Fruit fly (Drosophila melanogaster) whole organism, prepupa: Measurements from ENCODE around the gene CG10802.
A peak's percentile ranks its signal among the peaks of the same experiment; 100 is the strongest.

ENCODE experiments used
- Blimp-1 ChIP-seq: fragments of 200-800 bp; sonication (Bioruptor generic); optimal IDR thresholded peaks from 3 replicates; lab custom pipeline; 2017; ENCODE audit warnings: missing biosample characterization, missing genetic modification characterization, mild to moderate bottlenecking, moderate library complexity, missing genetic modification reagents
- CG10631 ChIP-seq: fragments of 200-800 bp; sonication (Bioruptor generic); optimal IDR thresholded peaks from 2 replicates; lab custom pipeline; 2016; ENCODE audit warnings: missing biosample characterization, missing genetic modification characterization
- CG10669 ChIP-seq: fragments of 200-800 bp; sonication (Bioruptor generic); optimal IDR thresholded peaks from 3 replicates; lab custom pipeline; 2018; ENCODE audit warnings: missing biosample characterization, mild to moderate bottlenecking, missing genetic modification characterization, moderate library complexity
- CG11294 ChIP-seq: fragments of 200-800 bp; sonication (Bioruptor generic); IDR thresholded peaks from 2 replicates; pipeline ENCODE4 v1.3.6; 2022; ENCODE audit warnings: missing biosample characterization, missing genetic modification characterization
- CG11762 ChIP-seq: fragments of 200-800 bp; sonication (Bioruptor generic); optimal IDR thresholded peaks from 3 replicates; lab custom pipeline; 2016; ENCODE audit warnings: missing biosample characterization, missing genetic modification characterization; ENCODE audit not compliant: insufficient read depth
- CG11902 ChIP-seq: fragments of 200-800 bp; sonication (Bioruptor generic); optimal IDR thresholded peaks from 3 replicates; lab custom pipeline; 2016; ENCODE audit warnings: missing biosample characterization, missing genetic modification characterization
- CG1621 ChIP-seq: fragments of 200-800 bp; sonication (Bioruptor generic); optimal IDR thresholded peaks from 3 replicates; lab custom pipeline; 2018; ENCODE audit warnings: missing biosample characterization, mild to moderate bottlenecking, missing genetic modification characterization
- CG3032 ChIP-seq: fragments of 200-800 bp; optimal IDR thresholded peaks from 2 replicates; lab custom pipeline; 2019; ENCODE audit warnings: missing biosample characterization, mild to moderate bottlenecking, missing genetic modification characterization, moderate library complexity
- CG31627 ChIP-seq: fragments of 200-800 bp; sonication (Bioruptor generic); optimal IDR thresholded peaks from 3 replicates; lab custom pipeline; 2016; ENCODE audit warnings: missing biosample characterization, missing genetic modification characterization
- CG34406 ChIP-seq: fragments of 200-800 bp; sonication (Bioruptor generic); optimal IDR thresholded peaks from 3 replicates; lab custom pipeline; 2016; ENCODE audit warnings: missing biosample characterization, missing genetic modification characterization
- CG4318 ChIP-seq: fragments of 200-800 bp; sonication (Bioruptor generic); optimal IDR thresholded peaks from 3 replicates; lab custom pipeline; 2017; ENCODE audit warnings: missing biosample characterization, mild to moderate bottlenecking, missing genetic modification characterization
- CG6163 ChIP-seq: fragments of 200-800 bp; sonication (Bioruptor generic); IDR thresholded peaks from 3 replicates; pipeline ENCODE4 v1.3.6; 2022; ENCODE audit warnings: missing biosample characterization, missing genetic modification characterization
- CG6276 ChIP-seq: fragments of 200-800 bp; sonication (Bioruptor generic); optimal IDR thresholded peaks from 2 replicates; lab custom pipeline; 2017; ENCODE audit warnings: missing biosample characterization, mild to moderate bottlenecking, missing genetic modification characterization
- CG6792 ChIP-seq: fragments of 200-800 bp; sonication (Bioruptor generic); optimal IDR thresholded peaks from 3 replicates; lab custom pipeline; 2016; ENCODE audit warnings: missing biosample characterization, missing genetic modification characterization
- CG6854 ChIP-seq: fragments of 200-800 bp; sonication (Bioruptor generic); optimal IDR thresholded peaks from 2 replicates; lab custom pipeline; 2017; ENCODE audit warnings: missing biosample characterization, mild to moderate bottlenecking, missing genetic modification characterization
- CG8319 ChIP-seq: fragments of 200-800 bp; sonication (Bioruptor generic); optimal IDR thresholded peaks from 3 replicates; lab custom pipeline; 2016; ENCODE audit warnings: missing biosample characterization, missing genetic modification characterization
- CG8632 ChIP-seq: fragments of 200-800 bp; sonication (Bioruptor generic); optimal IDR thresholded peaks from 3 replicates; lab custom pipeline; 2016; ENCODE audit warnings: missing biosample characterization, missing genetic modification characterization
- CG9139 ChIP-seq: fragments of 200-800 bp; sonication (Bioruptor generic); optimal IDR thresholded peaks from 3 replicates; lab custom pipeline; 2017; ENCODE audit warnings: missing biosample characterization, mild to moderate bottlenecking, missing genetic modification characterization
- Eip78C ChIP-seq: fragments of 200-800 bp; sonication (Bioruptor generic); peaks from one replicate; lab custom pipeline; 2016; ENCODE audit warnings: missing biosample characterization, missing genetic modification characterization
- Eip93F ChIP-seq: fragments of 200-800 bp; sonication (Bioruptor generic); optimal IDR thresholded peaks from 2 replicates; lab custom pipeline; 2016; ENCODE audit warnings: missing biosample characterization, mild to moderate bottlenecking, missing genetic modification characterization
- Ets21C ChIP-seq: fragments of 200-800 bp; sonication (Bioruptor generic); optimal IDR thresholded peaks from 3 replicates; lab custom pipeline; 2016; ENCODE audit warnings: missing biosample characterization, missing genetic modification characterization
- Ets96B ChIP-seq: fragments of 200-800 bp; optimal IDR thresholded peaks from 2 replicates; lab custom pipeline; 2019; ENCODE audit warnings: missing biosample characterization, mild to moderate bottlenecking, missing genetic modification characterization, moderate library complexity
- Hr38 ChIP-seq: sonication (Bioruptor generic); optimal IDR thresholded peaks from 2 replicates; lab custom pipeline; 2016; ENCODE audit warnings: missing biosample characterization, missing genetic modification characterization
- Hr39 ChIP-seq: fragments of 200-800 bp; sonication (Bioruptor generic); optimal IDR thresholded peaks from 2 replicates; lab custom pipeline; 2016; ENCODE audit warnings: missing biosample characterization, missing genetic modification characterization
- Hr4 ChIP-seq: fragments of 200-800 bp; sonication (Bioruptor generic); optimal IDR thresholded peaks from 3 replicates; lab custom pipeline; 2016; ENCODE audit warnings: missing biosample characterization, missing genetic modification characterization
- Lpt ChIP-seq: fragments of 200-800 bp; sonication (Bioruptor generic); optimal IDR thresholded peaks from 3 replicates; lab custom pipeline; 2016; ENCODE audit warnings: missing biosample characterization, missing genetic modification characterization
- Met ChIP-seq: fragments of 200-800 bp; sonication (Bioruptor generic); optimal IDR thresholded peaks from 3 replicates; lab custom pipeline; 2016; ENCODE audit warnings: missing biosample characterization, missing genetic modification characterization
- OdsH ChIP-seq: fragments of 200-800 bp; sonication (Bioruptor generic); optimal IDR thresholded peaks from 3 replicates; lab custom pipeline; 2016; ENCODE audit warnings: missing biosample characterization, missing genetic modification characterization
- Sox14 ChIP-seq: fragments of 200-800 bp; sonication (Bioruptor generic); optimal IDR thresholded peaks from 3 replicates; lab custom pipeline; 2016; ENCODE audit warnings: missing biosample characterization, missing genetic modification characterization
- Sox15 ChIP-seq: fragments of 200-800 bp; sonication (Bioruptor generic); optimal IDR thresholded peaks from 3 replicates; lab custom pipeline; 2016; ENCODE audit warnings: missing biosample characterization, missing genetic modification characterization
- achi ChIP-seq: fragments of 200-800 bp; sonication (Bioruptor generic); optimal IDR thresholded peaks from 3 replicates; lab custom pipeline; 2016; ENCODE audit warnings: missing biosample characterization, missing genetic modification characterization
- acj6 ChIP-seq: fragments of 200-800 bp; sonication (Bioruptor generic); optimal IDR thresholded peaks from 3 replicates; lab custom pipeline; 2016; ENCODE audit warnings: missing biosample characterization, missing genetic modification characterization
- cyc ChIP-seq: fragments of 200-800 bp; sonication (Bioruptor generic); optimal IDR thresholded peaks from 3 replicates; lab custom pipeline; 2016; ENCODE audit warnings: missing biosample characterization, missing genetic modification characterization
- dac ChIP-seq: fragments of 200-800 bp; sonication (Bioruptor generic); optimal IDR thresholded peaks from 2 replicates; lab custom pipeline; 2017; ENCODE audit warnings: missing biosample characterization, mild to moderate bottlenecking, missing genetic modification characterization
- dsx ChIP-seq: fragments of 200-800 bp; optimal IDR thresholded peaks from 3 replicates; lab custom pipeline; 2019; ENCODE audit warnings: missing biosample characterization, mild to moderate bottlenecking, missing genetic modification characterization, moderate library complexity; ENCODE audit not compliant: poor library complexity, severe bottlenecking
- eg ChIP-seq: fragments of 200-800 bp; sonication (Bioruptor generic); IDR thresholded peaks from 3 replicates; pipeline ENCODE4 v1.3.6; 2022; ENCODE audit warnings: missing biosample characterization, missing genetic modification characterization
- esn ChIP-seq: fragments of 200-800 bp; sonication (Bioruptor generic); optimal IDR thresholded peaks from 2 replicates; lab custom pipeline; 2016; ENCODE audit warnings: missing biosample characterization, mild to moderate bottlenecking, missing genetic modification characterization, moderate library complexity
- fd59A ChIP-seq: fragments of 200-800 bp; sonication (Bioruptor generic); optimal IDR thresholded peaks from 2 replicates; lab custom pipeline; 2017; ENCODE audit warnings: missing biosample characterization, mild to moderate bottlenecking, missing genetic modification characterization, missing genetic modification reagents
- fkh ChIP-seq: fragments of 200-800 bp; sonication (Bioruptor generic); optimal IDR thresholded peaks from 3 replicates; lab custom pipeline; 2017; ENCODE audit warnings: missing biosample characterization, mild to moderate bottlenecking, missing genetic modification characterization, moderate library complexity
- lz ChIP-seq: fragments of 200-800 bp; sonication (Bioruptor generic); optimal IDR thresholded peaks from 3 replicates; lab custom pipeline; 2016; ENCODE audit warnings: missing biosample characterization, missing genetic modification characterization
- net ChIP-seq: fragments of 200-800 bp; sonication (Bioruptor generic); optimal IDR thresholded peaks from 3 replicates; lab custom pipeline; 2016; ENCODE audit warnings: missing biosample characterization, missing genetic modification characterization
- salr ChIP-seq, 2 experiments: fragments of 200-800 bp; sonication (Bioruptor generic); optimal IDR thresholded peaks; 3 replicates each; lab custom pipeline; 2016 to 2018; ENCODE audit warnings: missing biosample characterization in 2 of 2, missing genetic modification characterization in 2 of 2, mild to moderate bottlenecking in 1 of 2
- ss ChIP-seq, 2 experiments: fragments of 200-800 bp; sonication (Bioruptor generic); optimal IDR thresholded peaks; 2 replicates in 1 of 2; 3 replicates in 1 of 2; lab custom pipeline; 2017 to 2018; ENCODE audit warnings: mild to moderate bottlenecking in 2 of 2, missing biosample characterization in 2 of 2, missing genetic modification characterization in 2 of 2, moderate library complexity in 1 of 2
- svp ChIP-seq: fragments of 200-800 bp; sonication (Bioruptor generic); peaks from one replicate; lab custom pipeline; 2016; ENCODE audit warnings: missing biosample characterization, missing genetic modification characterization
- topi ChIP-seq: fragments of 200-800 bp; sonication (Bioruptor generic); optimal IDR thresholded peaks from 3 replicates; lab custom pipeline; 2016; ENCODE audit warnings: missing biosample characterization, missing genetic modification characterization
- vri ChIP-seq: fragments of 200-800 bp; sonication (Bioruptor generic); optimal IDR thresholded peaks from 3 replicates; lab custom pipeline; 2016; ENCODE audit warnings: missing biosample characterization, mild to moderate bottlenecking, missing genetic modification characterization

Gene CG10802

dm6 chrX:3476009-3476408, 6.8 kb upstream of the CG10802 start (continued):
- TF ChIP-seq esn (GFP tag; lab: Kevin White, UChicago) (peak; percentile 83), Hr4 (peak; percentile 83), CG11902 (GFP tag; lab: Kevin White, UChicago) (peak; percentile 40), CG11762 (GFP tag; lab: Kevin White, UChicago) (peak; percentile 64), CG9139 (GFP tag; lab: Kevin White, UChicago) (peak; percentile 32), Sox15 (GFP tag; lab: Kevin White, UChicago) (peak; percentile 50), fd59A (GFP tag; lab: Kevin White, UChicago) (peak; percentile 50), Hr38 (GFP tag; lab: Kevin White, UChicago) (no peak), dac (GFP tag; lab: Kevin White, UChicago) (peak; percentile 63), cyc (GFP tag; lab: Kevin White, UChicago) (peak; percentile 77), CG8632 (GFP tag; lab: Kevin White, UChicago) (peak; percentile 68), Eip93F (GFP tag; lab: Kevin White, UChicago) (no peak), CG6276 (GFP tag; lab: Kevin White, UChicago) (peak; percentile 72), CG6854 (no peak), CG10669 (GFP tag; lab: Kevin White, UChicago) (peak; percentile 66), Ets21C (GFP tag; lab: Kevin White, UChicago) (peak; percentile 53)

dm6 chrX:3481034-3481433, 1.7 kb upstream of the CG10802 start:
- TF ChIP-seq eg (GFP tag; lab: Robert Waterston, UW) (peak; percentile 46; the same call in 1 of the 3 replicates), Met (GFP tag; lab: Kevin White, UChicago) (no peak)

- TF ChIP-seq CG4318 (no peak), CG11294 (GFP tag; lab: Robert Waterston, UW) (no peak), Met (GFP tag; lab: Kevin White, UChicago) (no peak), lz (GFP tag; lab: Kevin White, UChicago) (peak; percentile 23), CG8319 (GFP tag; lab: Kevin White, UChicago) (no peak), fd59A (GFP tag; lab: Kevin White, UChicago) (no peak), Eip93F (GFP tag; lab: Kevin White, UChicago) (no peak), salr (GFP tag; optimal IDR thresholded peaks at IDR 0.05; lab: Kevin White, UChicago) (no peak), topi (no peak), CG1621 (tag; lab: Kevin White, UChicago) (no peak), dsx (GFP tag; lab: Kevin White, UChicago) (no peak), Hr38 (GFP tag; lab: Kevin White, UChicago) (no peak), CG10631 (GFP tag; lab: Kevin White, UChicago) (peak; percentile 13), CG11902 (GFP tag; lab: Kevin White, UChicago) (no peak), CG11762 (GFP tag; lab: Kevin White, UChicago) (no peak), fkh (GFP tag; lab: Kevin White, UChicago) (no peak), Blimp-1 (GFP tag; lab: Kevin White, UChicago) (no peak), CG6854 (no peak), achi (GFP tag; lab: Kevin White, UChicago) (no peak), OdsH (GFP tag; lab: Kevin White, UChicago) (no peak), acj6 (GFP tag; lab: Kevin White, UChicago) (no peak), Ets96B (tag; lab: Kevin White, UChicago) (no peak), svp (GFP tag; lab: Kevin White, UChicago) (peak; percentile 78), ss (GFP tag; optimal IDR thresholded peaks at IDR 0.05; lab: Kevin White, UChicago) (no peak), CG6276 (GFP tag; lab: Kevin White, UChicago) (no peak), Eip78C (GFP tag; lab: Kevin White, UChicago) (peak; percentile 32), vri (GFP tag; lab: Kevin White, UChicago) (no peak), Hr4 (no peak), CG6163 (no peak), esn (GFP tag; lab: Kevin White, UChicago) (peak; percentile 40), net (no peak), Lpt (GFP tag; lab: Kevin White, UChicago) (no peak), CG31627 (GFP tag; lab: Kevin White, UChicago) (peak; percentile 11), Sox15 (GFP tag; lab: Kevin White, UChicago) (no peak), CG34406 (GFP tag; lab: Kevin White, UChicago) (no peak), CG3032 (tag; lab: Kevin White, UChicago) (no peak), CG6792 (GFP tag; lab: Kevin White, UChicago) (no peak), Sox14 (GFP tag; lab: Kevin White, UChicago) (no peak), Hr39 (GFP tag; lab: Kevin White, UChicago) (peak; percentile 2)
Observed at dm6 chrX:3485304-3485703, 2.5 kb downstream of the CG10802 start, which contains the start of the genes CG14270 and CG10803. CG14270 (minus strand) TSS chrX:3485378. CG10803 (plus strand) TSS chrX:3485650.
